Worm (Caenorhabditis elegans): ENCODE measurements around the gene clec-133.

The clec-133 gene

ce11 chrII:3553453-3553852 is 24.8 kb upstream of the clec-133 start, which contains the start of gene dnc-3 (continued):
- peak; percentile 32 for TF ChIP-seq elt-2 (tag; optimal IDR thresholded peaks at IDR 0.05)
- TF ChIP-seq unc-86 (tag; optimal IDR thresholded peaks at IDR 0.05), result no peak
- TF ChIP-seq unc-55 (GFP tag; optimal IDR thresholded peaks at IDR 0.05), result no peak
- TF ChIP-seq K09A11.1 (tag; optimal IDR thresholded peaks at IDR 0.05; ENCODE audit: insufficient read depth), result no peak
- no peak for TF ChIP-seq ceh-34 (tag; optimal IDR thresholded peaks at IDR 0.05)
- no peak for TF ChIP-seq hlh-6 (tag; optimal IDR thresholded peaks at IDR 0.05)
- no peak for TF ChIP-seq fkh-10 (GFP tag; optimal IDR thresholded peaks at IDR 0.05)

ce11 chrII:3554673-3555072 is 23.5 kb upstream of the clec-133 start:
- TF ChIP-seq zip-5 (tag; optimal IDR thresholded peaks at IDR 0.05) (no peak), pros-1 (tag; optimal IDR thresholded peaks at IDR 0.05) (no peak), ceh-48 (tag; optimal IDR thresholded peaks at IDR 0.05) (no peak), hlh-8 (tag; optimal IDR thresholded peaks at IDR 0.05) (no peak), nfya-1 (tag; optimal IDR thresholded peaks at IDR 0.05) (no peak), elt-2 (tag; optimal IDR thresholded peaks at IDR 0.05) (no peak), mec-3 (tag; optimal IDR thresholded peaks at IDR 0.05; ENCODE audit: borderline replicate concordance) (no peak), eyg-1 (tag; optimal IDR thresholded peaks at IDR 0.05) (no peak)

DNA sequence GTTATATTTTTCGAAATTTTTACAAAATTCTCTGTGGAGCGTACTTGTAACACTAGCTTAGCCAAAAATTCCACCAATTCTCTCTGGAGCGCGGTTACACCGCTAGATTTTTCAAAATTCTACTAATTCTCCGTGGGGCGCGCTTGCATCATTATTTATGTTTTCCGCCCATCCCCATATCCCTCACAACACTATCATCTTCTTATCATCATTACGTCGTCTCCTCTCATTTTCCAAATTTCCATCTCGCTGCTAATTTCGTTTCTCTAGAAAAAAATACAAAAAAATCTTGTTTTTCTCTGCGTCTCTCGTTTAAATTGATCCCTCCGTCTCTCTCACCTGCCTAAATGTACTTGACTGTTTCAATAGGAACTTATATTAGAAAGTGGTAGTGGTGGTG is 22.9 kb upstream of the clec-133 start:
- TF ChIP-seq ztf-16 (tag; optimal IDR thresholded peaks at IDR 0.05), result no peak
- no peak for TF ChIP-seq madf-2 (tag; optimal IDR thresholded peaks at IDR 0.05)
- TF ChIP-seq ttx-3 (tag; optimal IDR thresholded peaks at IDR 0.05), result no peak
- no peak for TF ChIP-seq ceh-45 (GFP tag; IDR thresholded peaks at IDR 0.05)
- TF ChIP-seq odd-2 (tag; optimal IDR thresholded peaks at IDR 0.05), result no peak
- no peak for TF ChIP-seq ahr-1 (tag; optimal IDR thresholded peaks at IDR 0.05)
- TF ChIP-seq syd-9 (tag; optimal IDR thresholded peaks at IDR 0.05), result no peak
- TF ChIP-seq pag-3 (tag; optimal IDR thresholded peaks at IDR 0.05; ENCODE audit: borderline replicate concordance), result no peak
- TF ChIP-seq pros-1 (tag; optimal IDR thresholded peaks at IDR 0.05), result no peak
- TF ChIP-seq eyg-1 (tag; optimal IDR thresholded peaks at IDR 0.05), result no peak
- no peak for TF ChIP-seq elt-2 (tag; optimal IDR thresholded peaks at IDR 0.05)
- no peak for TF ChIP-seq dve-1 (tag; optimal IDR thresholded peaks at IDR 0.05)
- TF ChIP-seq zip-5 (tag; optimal IDR thresholded peaks at IDR 0.05), result no peak
- TF ChIP-seq hlh-15 (tag; optimal IDR thresholded peaks at IDR 0.05), result no peak

ce11 chrII:3556584-3556983 is 21.6 kb upstream of the clec-133 start:
- no peak for TF ChIP-seq pax-1 (tag; optimal IDR thresholded peaks at IDR 0.05)
- TF ChIP-seq mec-3 (tag; optimal IDR thresholded peaks at IDR 0.05; ENCODE audit: borderline replicate concordance), result no peak
- no peak for TF ChIP-seq ceh-18 (tag; optimal IDR thresholded peaks at IDR 0.05)
- no peak for TF ChIP-seq C38D4.7 (GFP tag; optimal IDR thresholded peaks at IDR 0.05)
- no peak for TF ChIP-seq odd-2 (tag; optimal IDR thresholded peaks at IDR 0.05)
- no peak for TF ChIP-seq nfya-1 (tag; optimal IDR thresholded peaks at IDR 0.05)
- no peak for TF ChIP-seq lin-11 (tag; optimal IDR thresholded peaks at IDR 0.05)
- no peak for TF ChIP-seq hlh-30 (tag; optimal IDR thresholded peaks at IDR 0.05; ENCODE audit: insufficient read depth)
- TF ChIP-seq pros-1 (tag; optimal IDR thresholded peaks at IDR 0.05), result no peak
- no peak for TF ChIP-seq fax-1 (tag; optimal IDR thresholded peaks at IDR 0.05)
- TF ChIP-seq pha-4 (tag; optimal IDR thresholded peaks at IDR 0.05), result no peak
- no peak for TF ChIP-seq unc-55 (GFP tag; optimal IDR thresholded peaks at IDR 0.05)

DNA sequence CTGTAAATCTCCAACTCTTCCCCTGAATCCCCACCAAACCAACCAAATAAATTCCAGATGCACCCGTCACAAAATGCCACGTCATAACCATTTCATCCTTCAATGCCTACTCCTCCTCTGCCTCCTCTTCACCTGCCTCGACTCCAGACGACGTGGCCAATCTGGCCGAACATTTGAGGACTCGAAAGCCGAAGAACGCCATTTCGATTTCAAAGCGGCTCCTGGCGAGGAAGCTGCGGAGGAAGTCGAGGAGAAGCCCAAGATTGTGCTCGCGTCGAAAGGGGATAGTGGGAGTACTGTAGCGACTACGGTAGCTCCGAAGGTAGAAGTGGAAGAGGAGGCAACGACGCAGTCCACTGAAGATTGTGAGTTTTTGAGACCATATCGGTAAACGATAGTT is 20.8 kb upstream of the clec-133 start, which contains the start of gene lgc-45:
Gene lgc-45 (plus strand): TSS at position 56 of the 400 bp plus-strand sequence.
- no peak for TF ChIP-seq pax-1 (tag; optimal IDR thresholded peaks at IDR 0.05)

DNA sequence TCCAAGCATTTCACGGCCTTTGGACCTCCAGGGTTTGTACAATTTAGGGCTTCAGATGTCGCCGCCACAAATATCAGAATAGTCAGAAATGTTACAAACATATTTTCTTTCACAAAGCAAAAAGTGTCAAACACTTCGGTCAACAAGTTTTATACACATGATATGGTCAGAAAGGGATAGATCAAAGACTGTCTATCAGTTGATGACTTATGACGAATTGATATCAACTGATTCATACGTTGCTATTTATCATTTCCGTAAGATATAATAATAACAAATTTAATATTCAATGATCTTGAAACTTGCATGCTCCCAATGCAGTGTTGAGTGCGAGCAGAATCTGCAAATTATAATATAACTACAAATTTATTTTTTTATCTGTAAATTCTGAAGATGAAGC is 17.6 kb upstream of the clec-133 start, which contains the start of gene W10G11.1:
Gene W10G11.1 (minus strand): TSS at position 101 of the 400 bp plus-strand sequence.
- no peak for TF ChIP-seq fax-1 (tag; optimal IDR thresholded peaks at IDR 0.05)
- no peak for TF ChIP-seq madf-2 (tag; optimal IDR thresholded peaks at IDR 0.05)
- TF ChIP-seq mec-3 (tag; optimal IDR thresholded peaks at IDR 0.05; ENCODE audit: borderline replicate concordance), result no peak
- TF ChIP-seq hlh-8 (tag; optimal IDR thresholded peaks at IDR 0.05), result no peak
- TF ChIP-seq zip-5 (tag; optimal IDR thresholded peaks at IDR 0.05), result no peak
- no peak for TF ChIP-seq K09A11.1 (tag; optimal IDR thresholded peaks at IDR 0.05; ENCODE audit: insufficient read depth)
- TF ChIP-seq ceh-34 (tag; optimal IDR thresholded peaks at IDR 0.05), result no peak
- TF ChIP-seq pax-1 (tag; optimal IDR thresholded peaks at IDR 0.05), result no peak
- no peak for TF ChIP-seq syd-9 (tag; optimal IDR thresholded peaks at IDR 0.05)
- TF ChIP-seq ceh-31 (tag; optimal IDR thresholded peaks at IDR 0.05), result no peak
- TF ChIP-seq ahr-1 (tag; optimal IDR thresholded peaks at IDR 0.05), result no peak
- TF ChIP-seq pat-9 (tag; optimal IDR thresholded peaks at IDR 0.05), result no peak
- TF ChIP-seq T23F11.4 (GFP tag; optimal IDR thresholded peaks at IDR 0.05), result no peak
- no peak for TF ChIP-seq sox-2 (GFP tag; IDR thresholded peaks at IDR 0.05)
- TF ChIP-seq ceh-9 (tag; optimal IDR thresholded peaks at IDR 0.05), result no peak
- no peak for TF ChIP-seq K02D7.2 (tag; optimal IDR thresholded peaks at IDR 0.05)
- no peak for TF ChIP-seq ceh-30 (tag; optimal IDR thresholded peaks at IDR 0.05)
- no peak for TF ChIP-seq ceh-22 (tag; optimal IDR thresholded peaks at IDR 0.05)
- TF ChIP-seq lim-6 (tag; optimal IDR thresholded peaks at IDR 0.05), result no peak
- no peak for TF ChIP-seq hlh-13 (GFP tag; optimal IDR thresholded peaks at IDR 0.05)

Data from whole organism, late embryonic.